Fruit fly (Drosophila melanogaster): ENCODE measurements around the gene Fpgs2.

DNA sequence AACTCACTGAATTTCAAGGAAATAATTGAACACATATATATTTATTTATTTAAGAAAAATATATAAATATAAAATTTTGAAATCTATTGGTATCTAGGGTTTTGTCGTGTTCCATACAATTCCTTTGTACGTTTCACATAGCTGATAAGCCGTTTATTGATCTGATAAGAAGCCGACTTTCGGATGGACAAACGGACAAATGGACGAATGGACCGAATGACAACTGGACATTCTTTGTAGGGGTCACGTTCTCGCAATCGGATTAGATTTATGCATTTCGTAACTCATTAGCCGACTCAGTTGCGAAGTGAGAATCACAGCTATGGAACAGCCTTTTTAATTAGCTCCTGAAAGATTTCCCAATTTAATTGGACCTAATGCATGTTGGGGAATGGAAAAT is 16.6 kb downstream of the Fpgs2 start:
- TF ChIP-seq pan (optimal IDR thresholded peaks at IDR 0.05) (no peak), psq (optimal IDR thresholded peaks at IDR 0.05) (no peak), CG8478 (optimal IDR thresholded peaks at IDR 0.05) (no peak), Dll (optimal IDR thresholded peaks at IDR 0.05) (no peak), EcR (GFP tag; optimal IDR thresholded peaks at IDR 0.05) (no peak), usp (GFP tag; optimal IDR thresholded peaks at IDR 0.05) (no peak)
